1 worm cellular context compared by ENCODE assay signal in genomic region chrIII:5828065-5828464, ce11.
A peak's percentile ranks its signal among the peaks of the same experiment; 100 is the strongest.
TF ChIP-seq lines count a peak whose summit lies in the region.

No protein-coding gene starts in this region.

TF ChIP-seq in whole organism, L4 larva, 104 proteins besides CTCF, POLR2A, EP300 and RAD21 (continued from another document):
- no peak for TF ChIP-seq nhr-42 (GFP tag; IDR thresholded peaks at IDR 0.05; lab: Robert Waterston, UW)
- no peak for TF ChIP-seq zip-11 (GFP tag; IDR thresholded peaks at IDR 0.05; lab: Robert Waterston, UW)
- no peak for TF ChIP-seq ZK337.2 (GFP tag; IDR thresholded peaks at IDR 0.05; lab: Robert Waterston, UW)
- no peak for TF ChIP-seq pha-4 (GFP tag; IDR thresholded peaks at IDR 0.05; lab: Robert Waterston, UW)
- TF ChIP-seq pha-4 (tag; optimal IDR thresholded peaks at IDR 0.05; lab: Kevin White, UChicago), result no peak
- TF ChIP-seq cey-2 (tag; optimal IDR thresholded peaks at IDR 0.05; lab: Kevin White, UChicago; ENCODE audit: borderline replicate concordance, insufficient read depth), result no peak
- TF ChIP-seq ceh-62 (tag; optimal IDR thresholded peaks at IDR 0.05; lab: Kevin White, UChicago), result no peak
- TF ChIP-seq ceh-82 (tag; optimal IDR thresholded peaks at IDR 0.05; lab: Kevin White, UChicago), result no peak
- no peak for TF ChIP-seq nhr-6 (tag; optimal IDR thresholded peaks at IDR 0.05; lab: Kevin White, UChicago)
- TF ChIP-seq D1046.2 (GFP tag; IDR thresholded peaks at IDR 0.05; lab: Robert Waterston, UW), result no peak
- no peak for TF ChIP-seq sdz-12 (GFP tag; optimal IDR thresholded peaks at IDR 0.05; lab: Kevin White, UChicago)
- no peak for TF ChIP-seq fkh-10 (GFP tag; optimal IDR thresholded peaks at IDR 0.05; lab: Kevin White, UChicago)
- TF ChIP-seq tra-1 (GFP tag; IDR thresholded peaks at IDR 0.05; lab: Robert Waterston, UW), result 0 out of 2 replicates have a peak, but pooled peaks have one; percentile 11
- no peak for TF ChIP-seq nhr-11 (tag; optimal IDR thresholded peaks at IDR 0.05; lab: Kevin White, UChicago)
- TF ChIP-seq lin-39 (tag; optimal IDR thresholded peaks at IDR 0.05; lab: Kevin White, UChicago), result no peak
- TF ChIP-seq hmg-1.1 (GFP tag; IDR thresholded peaks at IDR 0.05; lab: Robert Waterston, UW), result 0 out of 2 replicates have a peak, but pooled peaks have one; percentile 30
- no peak for TF ChIP-seq daf-12 (tag; optimal IDR thresholded peaks at IDR 0.05; lab: Kevin White, UChicago)
- no peak for TF ChIP-seq mdl-1 (tag; optimal IDR thresholded peaks at IDR 0.05; lab: Kevin White, UChicago)
- TF ChIP-seq Y48G9A.11 (GFP tag; IDR thresholded peaks at IDR 0.05; lab: Robert Waterston, UW), result 0 out of 2 replicates have a peak, but pooled peaks have one; percentile 31
- no peak for TF ChIP-seq aly-2 (tag; optimal IDR thresholded peaks at IDR 0.05; lab: Kevin White, UChicago)
- TF ChIP-seq arid-1 (GFP tag; conservative IDR thresholded peaks at IDR 0.05; lab: Robert Waterston, UW), result no peak
- TF ChIP-seq ceh-28 (tag; optimal IDR thresholded peaks at IDR 0.05; lab: Kevin White, UChicago), result no peak
- no peak for TF ChIP-seq zag-1 (tag; optimal IDR thresholded peaks at IDR 0.05; lab: Kevin White, UChicago)
- no peak for TF ChIP-seq nhr-237 (tag; optimal IDR thresholded peaks at IDR 0.05; lab: Kevin White, UChicago)
- TF ChIP-seq rbr-2 (tag; optimal IDR thresholded peaks at IDR 0.05; lab: Kevin White, UChicago), result no peak
TF ChIP-seq in whole organism, L4 larva: peak in this region for 10.
